Worm (Caenorhabditis elegans) whole organism, L3 larva: ENCODE measurements around the gene wdfy-3.

Experiments
- ceh-16 ChIP-seq: sonication (generic microtip); optimal IDR thresholded peaks from 2 replicates; lab custom pipeline; 2017; ENCODE audit warnings: missing biosample characterization, missing genetic modification characterization
- ceh-82 ChIP-seq: fragments of 150-350 bp; optimal IDR thresholded peaks from 2 replicates; lab custom pipeline; 2014; ENCODE audit warnings: missing biosample characterization, missing genetic modification characterization
- elt-1 ChIP-seq: fragments of 150-350 bp; optimal IDR thresholded peaks from 2 replicates; lab custom pipeline; 2014; ENCODE audit warnings: missing biosample characterization, missing genetic modification characterization
- lin-15B ChIP-seq: fragments of 150-350 bp; optimal IDR thresholded peaks from 2 replicates; lab custom pipeline; 2014; ENCODE audit warnings: missing biosample characterization, missing genetic modification characterization
- nhr-237 ChIP-seq: fragments of 150-350 bp; optimal IDR thresholded peaks from 2 replicates; lab custom pipeline; 2014; ENCODE audit warnings: missing biosample characterization, missing genetic modification characterization

- TF ChIP-seq elt-1 (tag; lab: Kevin White, UChicago) (no peak), ceh-16 (tag; lab: Kevin White, UChicago) (no peak), lin-15B (tag; lab: Kevin White, UChicago) (no peak), ceh-82 (tag; lab: Kevin White, UChicago) (no peak), nhr-237 (tag; lab: Kevin White, UChicago) (no peak)
These were observed 12.0 kb upstream of the wdfy-3 start for ce11 chrIV:12640875-12641860.
